Worm (Caenorhabditis elegans) whole organism, midembryonic: ENCODE data around the gene best-6.

Source experiments
- T22C8.4 ChIP-seq: fragments of 200-800 bp; sonication (Bioruptor generic); IDR thresholded peaks from 2 replicates; pipeline ENCODE4 v1.3.6; 2022; ENCODE audit warnings: missing genetic modification characterization, missing compliant biosample characterization
- cog-1 ChIP-seq: sonication (generic microtip); optimal IDR thresholded peaks from 2 replicates; lab custom pipeline; 2016; ENCODE audit warnings: missing genetic modification characterization, missing compliant biosample characterization
- flt-1 ChIP-seq: fragments of 200-800 bp; sonication (Bioruptor generic); IDR thresholded peaks from 2 replicates; pipeline ENCODE4 v1.3.6; 2022; ENCODE audit warnings: missing genetic modification characterization, missing compliant biosample characterization
- klf-2 ChIP-seq: fragments of 200-800 bp; sonication (Bioruptor generic); conservative IDR thresholded peaks from 2 replicates; pipeline ENCODE4 v1.3.6; 2022; ENCODE audit warnings: missing genetic modification reagents, missing genetic modification characterization, missing compliant biosample characterization
- med-1 ChIP-seq: sonication (generic microtip); optimal IDR thresholded peaks from 2 replicates; lab custom pipeline; 2017; ENCODE audit warnings: missing genetic modification characterization, mild to moderate bottlenecking, missing compliant biosample characterization, antibody characterized with exemption, missing genetic modification reagents; ENCODE audit not compliant: insufficient read depth
- ref-1 ChIP-seq: fragments of 200-800 bp; sonication (Bioruptor generic); conservative IDR thresholded peaks from 2 replicates; pipeline ENCODE4 v1.3.6; 2022; ENCODE audit warnings: missing genetic modification reagents, missing genetic modification characterization, missing compliant biosample characterization
- tab-1 ChIP-seq: fragments of 200-800 bp; sonication (Bioruptor generic); IDR thresholded peaks from 2 replicates; pipeline ENCODE4 v1.3.6; 2022; ENCODE audit warnings: missing genetic modification characterization, missing compliant biosample characterization
- ztf-23 ChIP-seq: fragments of 200-800 bp; sonication (Bioruptor generic); IDR thresholded peaks from 2 replicates; pipeline ENCODE4 v1.3.6; 2022; ENCODE audit warnings: missing genetic modification reagents, missing genetic modification characterization, missing compliant biosample characterization
- ztf-29 ChIP-seq: fragments of 200-800 bp; sonication (Bioruptor generic); IDR thresholded peaks from 2 replicates; pipeline ENCODE4 v1.3.6; 2022; ENCODE audit warnings: missing genetic modification reagents, missing genetic modification characterization, missing compliant biosample characterization

DNA sequence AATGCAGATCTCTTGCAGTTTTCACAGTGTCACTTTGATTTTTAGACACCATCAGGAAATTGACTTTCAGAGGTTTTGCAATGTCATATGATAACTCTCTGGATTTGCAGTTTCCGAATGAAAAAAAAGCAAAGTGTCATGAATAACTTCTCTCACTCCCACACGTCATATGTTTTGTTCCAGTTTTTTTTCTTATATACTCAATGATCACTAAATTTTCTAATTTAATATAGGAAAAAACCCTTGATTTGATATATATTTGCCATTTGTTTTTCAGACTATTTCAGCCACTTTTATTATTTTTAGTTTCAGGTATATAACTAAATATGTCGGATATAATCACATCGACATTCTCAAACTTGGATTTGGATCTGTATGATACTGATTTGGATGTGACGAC, 8.6 kb upstream of the best-6 start, which contains the start of gene C09B9.1:
- TF ChIP-seq cog-1 (tag; lab: Kevin White, UChicago) (no peak), klf-2 (no peak), med-1 (GFP tag; lab: Kevin White, UChicago) (no peak), T22C8.4 (no peak), ref-1 (GFP tag; lab: Robert Waterston, UW) (no peak), flt-1 (no peak), ztf-29 (no peak), tab-1 (GFP tag; lab: Robert Waterston, UW) (no peak), ztf-23 (GFP tag; lab: Robert Waterston, UW) (no peak)
